Worm (Caenorhabditis elegans): ENCODE results near the gene R07B1.7.

DNA sequence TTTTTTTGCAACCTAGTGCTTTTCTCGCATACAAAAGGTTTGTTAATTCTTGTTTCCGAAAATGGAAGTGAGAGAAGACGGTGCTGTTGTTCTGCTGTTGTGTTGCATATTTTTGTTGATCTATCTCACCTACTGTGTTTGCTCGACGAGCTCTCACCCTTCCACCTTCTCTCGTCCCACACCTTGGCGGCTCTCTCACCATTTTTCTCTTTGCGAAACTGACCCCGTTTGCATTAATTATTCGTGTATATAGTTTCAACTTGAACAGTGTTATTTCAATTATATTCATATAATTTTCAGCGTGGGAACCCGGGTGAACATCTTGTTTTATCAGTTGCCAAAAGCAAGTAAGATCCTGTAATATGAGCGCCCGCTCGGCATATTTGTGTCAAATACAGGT is 8.2 kb downstream of the R07B1.7 start, which contains the start of gene R07B1.9:
- TF ChIP-seq unc-130 (GFP tag; optimal IDR thresholded peaks at IDR 0.05): no peak
- no peak for TF ChIP-seq D1046.2 (GFP tag; IDR thresholded peaks at IDR 0.05)
- no peak for TF ChIP-seq skn-1 (tag; optimal IDR thresholded peaks at IDR 0.05)
- no peak for TF ChIP-seq nhr-76 (tag; optimal IDR thresholded peaks at IDR 0.05)
